Worm (Caenorhabditis elegans) whole organism, mixed stage, embryonic: Measurements from ENCODE around the gene F10E7.5.

Experiments used
- elt-3 ChIP-seq: fragments of 150-350 bp; optimal IDR thresholded peaks from 2 replicates; lab custom pipeline; 2014; ENCODE audit warnings: missing biosample characterization, missing genetic modification characterization
- lin-13 ChIP-seq: fragments of 150-350 bp; optimal IDR thresholded peaks from 2 replicates; lab custom pipeline; 2014; ENCODE audit warnings: missing biosample characterization, missing genetic modification characterization
- lsy-2 ChIP-seq: fragments of 150-350 bp; optimal IDR thresholded peaks from 2 replicates; lab custom pipeline; 2014; ENCODE audit warnings: missing biosample characterization, missing genetic modification characterization
- mep-1 ChIP-seq: fragments of 150-350 bp; optimal IDR thresholded peaks from 2 replicates; lab custom pipeline; 2017; ENCODE audit warnings: missing biosample characterization, missing genetic modification reagents, missing genetic modification characterization, inconsistent platforms
- nhr-12 ChIP-seq: fragments of 150-350 bp; optimal IDR thresholded peaks from 2 replicates; lab custom pipeline; 2014; ENCODE audit warnings: missing biosample characterization, missing genetic modification characterization
- nhr-76 ChIP-seq: sonication (generic microtip); optimal IDR thresholded peaks from 2 replicates; lab custom pipeline; 2017; ENCODE audit warnings: missing biosample characterization, missing genetic modification characterization
- snpc-4 ChIP-seq: fragments of 150-350 bp; optimal IDR thresholded peaks from 2 replicates; lab custom pipeline; 2014; ENCODE audit warnings: missing biosample characterization, missing genetic modification characterization
- sptf-1 ChIP-seq: sonication (generic microtip); optimal IDR thresholded peaks from 2 replicates; lab custom pipeline; 2017; ENCODE audit warnings: mild to moderate bottlenecking, missing genetic modification characterization, moderate library complexity, missing compliant biosample characterization
- unc-62 ChIP-seq: fragments of 150-350 bp; optimal IDR thresholded peaks from 2 replicates; lab custom pipeline; 2014; ENCODE audit warnings: missing biosample characterization, missing genetic modification reagents, missing genetic modification characterization

DNA sequence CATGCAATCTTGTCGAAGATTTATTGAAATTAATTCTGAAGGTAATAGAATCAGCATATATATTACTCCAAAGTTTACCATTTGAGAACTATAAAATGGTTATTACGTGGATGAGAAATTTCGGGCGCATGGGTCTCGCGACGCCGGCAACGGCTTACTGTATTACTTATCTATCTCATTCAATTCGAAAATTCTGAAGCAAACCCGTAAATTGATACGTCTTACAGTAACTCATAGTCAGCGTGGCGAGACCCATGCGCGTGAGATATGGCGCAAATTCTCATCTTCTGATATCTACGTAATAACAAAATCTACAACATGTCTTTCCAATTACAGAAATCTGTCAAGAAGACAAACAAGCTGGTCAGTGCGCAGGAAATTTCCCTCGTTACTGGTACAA lies 7.7 kb downstream of the F10E7.5 start:
- TF ChIP-seq mep-1 (tag; lab: Kevin White, UChicago): no peak
- no peak for TF ChIP-seq lin-13 (tag; lab: Kevin White, UChicago)
- TF ChIP-seq nhr-76 (tag; lab: Kevin White, UChicago): no peak
- no peak for TF ChIP-seq sptf-1 (tag; lab: Kevin White, UChicago)
- TF ChIP-seq lsy-2 (tag; lab: Kevin White, UChicago): no peak
- TF ChIP-seq nhr-12 (tag; lab: Kevin White, UChicago): no peak
- TF ChIP-seq elt-3 (tag; lab: Kevin White, UChicago): no peak
- no peak for TF ChIP-seq unc-62 (GFP tag; lab: Kevin White, UChicago)
- no peak for TF ChIP-seq snpc-4 (tag; lab: Kevin White, UChicago)
